Worm (Caenorhabditis elegans): ENCODE data around the gene sri-73.

sri-73 gene

ce11 chrV:565984-566383, at the start of gene sri-73:
Gene sri-73, minus strand, starts transcription at chrV:566084.
- TF ChIP-seq nhr-76 (tag; optimal IDR thresholded peaks at IDR 0.05) = no peak
- no peak for TF ChIP-seq egl-27 (tag; optimal IDR thresholded peaks at IDR 0.05)
- TF ChIP-seq fkh-2 (tag; optimal IDR thresholded peaks at IDR 0.05) = no peak
- no peak for TF ChIP-seq nhr-12 (tag; optimal IDR thresholded peaks at IDR 0.05)
- no peak for TF ChIP-seq ceh-16 (tag; optimal IDR thresholded peaks at IDR 0.05)
- no peak for TF ChIP-seq snpc-4 (tag; optimal IDR thresholded peaks at IDR 0.05)
- TF ChIP-seq nhr-43 (tag; optimal IDR thresholded peaks at IDR 0.05; ENCODE audit: poor library complexity, severe bottlenecking) = no peak
- no peak for TF ChIP-seq nfya-1 (tag; optimal IDR thresholded peaks at IDR 0.05; ENCODE audit: insufficient read depth)
- no peak for TF ChIP-seq ztf-11 (tag; optimal IDR thresholded peaks at IDR 0.05)
- TF ChIP-seq eor-1 (tag; optimal IDR thresholded peaks at IDR 0.05) = no peak
- TF ChIP-seq ceh-28 (tag; optimal IDR thresholded peaks at IDR 0.05) = no peak
- no peak for TF ChIP-seq elt-3 (tag; optimal IDR thresholded peaks at IDR 0.05)
- TF ChIP-seq nhr-67 (tag; optimal IDR thresholded peaks at IDR 0.05) = no peak
- TF ChIP-seq skn-1 (tag; optimal IDR thresholded peaks at IDR 0.05) = no peak

ce11 chrV:615275-615674, 49.4 kb upstream of the sri-73 start, which contains the start of gene F48G7.13:
Gene F48G7.13, plus strand, starts transcription at chrV:615575.
- TF ChIP-seq nhr-11 (tag; optimal IDR thresholded peaks at IDR 0.05) = no peak
- no peak for TF ChIP-seq jun-1 (tag; optimal IDR thresholded peaks at IDR 0.05)
- no peak for TF ChIP-seq eor-1 (tag; optimal IDR thresholded peaks at IDR 0.05)
- TF ChIP-seq nhr-67 (tag; optimal IDR thresholded peaks at IDR 0.05) = no peak
- no peak for TF ChIP-seq nhr-23 (tag; optimal IDR thresholded peaks at IDR 0.05)
- no peak for TF ChIP-seq ceh-9 (tag; optimal IDR thresholded peaks at IDR 0.05)
- no peak for TF ChIP-seq nhr-76 (tag; optimal IDR thresholded peaks at IDR 0.05)
- TF ChIP-seq skn-1 (tag; optimal IDR thresholded peaks at IDR 0.05) = no peak
- TF ChIP-seq nhr-12 (tag; optimal IDR thresholded peaks at IDR 0.05) = no peak
- no peak for TF ChIP-seq unc-39 (tag; optimal IDR thresholded peaks at IDR 0.05)
- TF ChIP-seq ama-1 (optimal IDR thresholded peaks at IDR 0.05) = no peak
- TF ChIP-seq pqm-1 (tag; optimal IDR thresholded peaks at IDR 0.05) = no peak
- TF ChIP-seq nhr-25 (tag; optimal IDR thresholded peaks at IDR 0.05) = no peak
- TF ChIP-seq lin-15B (tag; optimal IDR thresholded peaks at IDR 0.05) = no peak
- no peak for TF ChIP-seq elt-3 (tag; optimal IDR thresholded peaks at IDR 0.05)
- no peak for TF ChIP-seq tbx-2 (tag; optimal IDR thresholded peaks at IDR 0.05)
- TF ChIP-seq pha-4 (tag; optimal IDR thresholded peaks at IDR 0.05) = no peak
- TF ChIP-seq unc-62 (GFP tag; optimal IDR thresholded peaks at IDR 0.05) = no peak

ce11 chrV:610217-610616, 44.3 kb upstream of the sri-73 start, which contains the start of gene nhr-90:
Gene nhr-90, plus strand, starts transcription at chrV:610512.
- TF ChIP-seq ceh-16 (tag; optimal IDR thresholded peaks at IDR 0.05) = no peak
- TF ChIP-seq nhr-23 (tag; optimal IDR thresholded peaks at IDR 0.05) = peak; percentile 25
- TF ChIP-seq elt-2 (tag; optimal IDR thresholded peaks at IDR 0.05) = peak; percentile 41
- peak; percentile 17 for TF ChIP-seq nhr-25 (tag; optimal IDR thresholded peaks at IDR 0.05)
- TF ChIP-seq ceh-28 (tag; optimal IDR thresholded peaks at IDR 0.05) = peak; percentile 44
- TF ChIP-seq elt-1 (tag; optimal IDR thresholded peaks at IDR 0.05) = peak; percentile 36
- no peak for TF ChIP-seq ztf-4 (tag; optimal IDR thresholded peaks at IDR 0.05)
- no peak for TF ChIP-seq hmg-11 (tag; optimal IDR thresholded peaks at IDR 0.05)
- TF ChIP-seq snpc-4 (tag; optimal IDR thresholded peaks at IDR 0.05) = peak; percentile 5
- no peak for TF ChIP-seq sea-2 (GFP tag; optimal IDR thresholded peaks at IDR 0.05)
- TF ChIP-seq nhr-12 (tag; optimal IDR thresholded peaks at IDR 0.05) = no peak
- peak; percentile 31 for TF ChIP-seq pqm-1 (tag; optimal IDR thresholded peaks at IDR 0.05)

ce11 chrV:609671-610070, 43.8 kb upstream of the sri-73 start, which contains the start of gene srlf-36:
Gene srlf-36, minus strand, starts transcription at chrV:609771.
- no peak for TF ChIP-seq egl-5 (tag; optimal IDR thresholded peaks at IDR 0.05)
- no peak for TF ChIP-seq ZK546.5 (tag; optimal IDR thresholded peaks at IDR 0.05)
- no peak for TF ChIP-seq nhr-67 (tag; optimal IDR thresholded peaks at IDR 0.05)
- no peak for TF ChIP-seq nhr-237 (tag; optimal IDR thresholded peaks at IDR 0.05)
- no peak for TF ChIP-seq nhr-43 (tag; optimal IDR thresholded peaks at IDR 0.05; ENCODE audit: poor library complexity, severe bottlenecking)
- TF ChIP-seq ztf-4 (tag; optimal IDR thresholded peaks at IDR 0.05) = no peak
- no peak for TF ChIP-seq R02D3.7 (tag; optimal IDR thresholded peaks at IDR 0.05)
- TF ChIP-seq eor-1 (tag; optimal IDR thresholded peaks at IDR 0.05) = no peak
- TF ChIP-seq lin-15B (tag; optimal IDR thresholded peaks at IDR 0.05) = no peak
- TF ChIP-seq sea-2 (GFP tag; optimal IDR thresholded peaks at IDR 0.05) = no peak
- TF ChIP-seq lsy-12 (tag; optimal IDR thresholded peaks at IDR 0.05) = no peak
- TF ChIP-seq nfya-1 (tag; optimal IDR thresholded peaks at IDR 0.05; ENCODE audit: insufficient read depth) = no peak

All from whole organism, L3 larva.